Worm (Caenorhabditis elegans) whole organism, L4 larva: ENCODE results near the gene T14B4.19.

ENCODE experiments used
- D1046.2 ChIP-seq: fragments of 200-800 bp; sonication (Bioruptor generic); IDR thresholded peaks from 2 replicates; pipeline ENCODE4 v1.3.6; 2022; ENCODE audit warnings: missing genetic modification characterization, missing compliant biosample characterization
- F10B5.3 ChIP-seq: sonication (generic microtip); optimal IDR thresholded peaks from 2 replicates; lab custom pipeline; 2016; ENCODE audit warnings: mild to moderate bottlenecking, missing genetic modification characterization, missing compliant biosample characterization
- F26F4.8 ChIP-seq: fragments of 200-800 bp; sonication (Bioruptor generic); conservative IDR thresholded peaks from 2 replicates; pipeline ENCODE4 v1.3.6; 2022; ENCODE audit warnings: missing genetic modification characterization, missing compliant biosample characterization
- F49E8.2 ChIP-seq: sonication (generic microtip); optimal IDR thresholded peaks from 2 replicates; lab custom pipeline; 2016; ENCODE audit warnings: missing compliant biosample characterization, mild to moderate bottlenecking, missing genetic modification characterization, borderline replicate concordance
- aly-2 ChIP-seq: sonication (generic microtip); optimal IDR thresholded peaks from 2 replicates; lab custom pipeline; 2018; ENCODE audit warnings: missing biosample characterization, missing genetic modification characterization
- arid-1 ChIP-seq: fragments of 200-800 bp; sonication (Bioruptor generic); conservative IDR thresholded peaks from 2 replicates; pipeline ENCODE4 v1.3.6; 2022; ENCODE audit warnings: missing genetic modification reagents, missing genetic modification characterization, missing compliant biosample characterization
- ceh-20 ChIP-seq: fragments of 200-800 bp; sonication (Bioruptor generic); IDR thresholded peaks from 2 replicates; pipeline ENCODE4 v1.3.6; 2022; ENCODE audit warnings: missing genetic modification reagents, missing genetic modification characterization, missing compliant biosample characterization
- ceh-32 ChIP-seq: sonication (generic microtip); optimal IDR thresholded peaks from 2 replicates; lab custom pipeline; 2016; ENCODE audit warnings: mild to moderate bottlenecking, missing genetic modification characterization, missing compliant biosample characterization; ENCODE audit not compliant: poor library complexity
- ceh-62 ChIP-seq: sonication (generic microtip); optimal IDR thresholded peaks from 2 replicates; lab custom pipeline; 2017; ENCODE audit warnings: missing biosample characterization, missing genetic modification characterization
- ctbp-1 ChIP-seq: fragments of 200-800 bp; sonication (Bioruptor generic); IDR thresholded peaks from 2 replicates; pipeline ENCODE4 v1.3.6; 2022; ENCODE audit warnings: missing genetic modification reagents, missing genetic modification characterization, missing compliant biosample characterization
- daf-16 ChIP-seq, 3 experiments: sonication (generic microtip); optimal IDR thresholded peaks; 2 replicates each; lab custom pipeline; 2016 to 2017; ENCODE audit warnings: missing genetic modification characterization in 3 of 3, missing genetic modification reagents in 3 of 3, mild to moderate bottlenecking in 2 of 3, missing compliant biosample characterization in 2 of 3, missing biosample characterization in 1 of 3, moderate library complexity in 1 of 3
- daf-19 ChIP-seq: fragments of 200-800 bp; sonication (Bioruptor generic); conservative IDR thresholded peaks from 2 replicates; pipeline ENCODE4 v1.3.6; 2022; ENCODE audit warnings: missing genetic modification characterization, missing compliant biosample characterization
- daf-8 ChIP-seq: fragments of 200-800 bp; sonication (Bioruptor generic); IDR thresholded peaks from 2 replicates; pipeline ENCODE4 v1.3.6; 2022; ENCODE audit warnings: missing genetic modification characterization, missing compliant biosample characterization
- dmd-8 ChIP-seq: fragments of 200-800 bp; sonication (Bioruptor generic); IDR thresholded peaks from 2 replicates; pipeline ENCODE4 v1.3.6; 2022; ENCODE audit warnings: missing genetic modification characterization, missing compliant biosample characterization
- dpl-1 ChIP-seq: fragments of 150-350 bp; optimal IDR thresholded peaks from 2 replicates; lab custom pipeline; 2014; ENCODE audit warnings: missing biosample characterization, missing genetic modification reagents, missing genetic modification characterization
- fkh-10 ChIP-seq: fragments of 150-350 bp; optimal IDR thresholded peaks from 2 replicates; lab custom pipeline; 2014; ENCODE audit warnings: missing biosample characterization, missing genetic modification reagents, missing genetic modification characterization
- fos-1 ChIP-seq: fragments of 150-350 bp; optimal IDR thresholded peaks from 2 replicates; lab custom pipeline; 2014; ENCODE audit warnings: missing biosample characterization, missing genetic modification characterization
- hlh-11 ChIP-seq: fragments of 200-800 bp; sonication (Bioruptor generic); optimal IDR thresholded peaks from 2 replicates; lab custom pipeline; 2018; ENCODE audit warnings: mild to moderate bottlenecking, missing genetic modification characterization, missing compliant biosample characterization
- hlh-30 ChIP-seq: sonication (generic microtip); optimal IDR thresholded peaks from 2 replicates; lab custom pipeline; 2017; ENCODE audit warnings: antibody characterized with exemption, mild to moderate bottlenecking, missing genetic modification characterization, missing compliant biosample characterization; ENCODE audit not compliant: insufficient read depth
- jun-1 ChIP-seq: fragments of 150-350 bp; optimal IDR thresholded peaks from 2 replicates; lab custom pipeline; 2014; ENCODE audit warnings: missing biosample characterization, missing genetic modification reagents, missing genetic modification characterization
- lin-29 ChIP-seq: fragments of 200-800 bp; sonication (Bioruptor generic); IDR thresholded peaks from 2 replicates; pipeline ENCODE4 v1.3.6; 2022; ENCODE audit warnings: missing genetic modification reagents, missing genetic modification characterization, missing compliant biosample characterization
- lir-3 ChIP-seq: sonication (generic microtip); optimal IDR thresholded peaks from 2 replicates; lab custom pipeline; 2016; ENCODE audit warnings: mild to moderate bottlenecking, missing genetic modification characterization, missing compliant biosample characterization
- lsy-2 ChIP-seq, 2 experiments: fragments of 150-350 bp in 1 of 2; sonication (generic microtip) in 1 of 2; optimal IDR thresholded peaks; 2 replicates each; lab custom pipeline; 2014 to 2017; ENCODE audit warnings: missing biosample characterization in 2 of 2, missing genetic modification characterization in 2 of 2
- madf-9 ChIP-seq: fragments of 200-800 bp; sonication (Bioruptor generic); conservative IDR thresholded peaks from 2 replicates; pipeline ENCODE4 v1.3.6; 2022; ENCODE audit warnings: missing genetic modification reagents, missing genetic modification characterization, missing compliant biosample characterization
- nhr-10 ChIP-seq: fragments of 150-350 bp; optimal IDR thresholded peaks from 2 replicates; lab custom pipeline; 2014; ENCODE audit warnings: missing biosample characterization, missing genetic modification characterization
- nhr-102 ChIP-seq: sonication (generic microtip); optimal IDR thresholded peaks from 2 replicates; lab custom pipeline; 2016; ENCODE audit warnings: mild to moderate bottlenecking, missing genetic modification characterization, moderate library complexity, missing compliant biosample characterization
- nhr-11 ChIP-seq: fragments of 150-350 bp; optimal IDR thresholded peaks from 2 replicates; lab custom pipeline; 2014; ENCODE audit warnings: missing biosample characterization, missing genetic modification characterization
- nhr-111 ChIP-seq: fragments of 200-800 bp; sonication (Bioruptor generic); optimal IDR thresholded peaks from 2 replicates; lab custom pipeline; 2018; ENCODE audit warnings: mild to moderate bottlenecking, missing genetic modification characterization, missing compliant biosample characterization
- nhr-41 ChIP-seq: fragments of 200-800 bp; sonication (Bioruptor generic); IDR thresholded peaks from 2 replicates; pipeline ENCODE4 v1.3.6; 2022; ENCODE audit warnings: missing genetic modification reagents, missing genetic modification characterization, missing compliant biosample characterization
- pha-4 ChIP-seq, 2 experiments: fragments of 150-350 bp in 1 of 2; fragments of 200-800 bp in 1 of 2; sonication (Bioruptor generic) in 1 of 2; IDR thresholded peaks in 1 of 2; optimal IDR thresholded peaks in 1 of 2; 2 replicates each; pipeline versions ENCODE4 v1.3.6 to Lab custom; 2014 to 2022; ENCODE audit warnings: missing genetic modification characterization in 2 of 2, missing genetic modification reagents in 2 of 2, missing biosample characterization in 1 of 2, missing compliant biosample characterization in 1 of 2
- saeg-2 ChIP-seq: fragments of 200-800 bp; sonication (Bioruptor generic); IDR thresholded peaks from 2 replicates; pipeline ENCODE4 v1.3.6; 2022; ENCODE audit warnings: missing genetic modification reagents, missing genetic modification characterization, missing compliant biosample characterization
- snpc-4 ChIP-seq: fragments of 150-350 bp; optimal IDR thresholded peaks from 2 replicates; lab custom pipeline; 2014; ENCODE audit warnings: missing biosample characterization, missing genetic modification characterization
- spr-1 ChIP-seq: sonication (generic microtip); optimal IDR thresholded peaks from 2 replicates; lab custom pipeline; 2016; ENCODE audit warnings: mild to moderate bottlenecking, missing genetic modification characterization, missing compliant biosample characterization
- tag-97 ChIP-seq: fragments of 200-800 bp; sonication (Bioruptor generic); IDR thresholded peaks from 2 replicates; pipeline ENCODE4 v1.3.6; 2022; ENCODE audit warnings: missing genetic modification characterization, missing compliant biosample characterization
- unc-130 ChIP-seq: sonication (generic microtip); optimal IDR thresholded peaks from 2 replicates; lab custom pipeline; 2016; ENCODE audit warnings: missing genetic modification reagents, missing genetic modification characterization, missing compliant biosample characterization
- unc-62 ChIP-seq, 3 experiments: fragments of 150-350 bp in 1 of 3; sonication (generic microtip); optimal IDR thresholded peaks in 2 of 3; peaks in 1 of 3; 1 replicate in 1 of 3; 2 replicates in 2 of 3; lab custom pipeline; 2014 to 2017; ENCODE audit warnings: missing biosample characterization in 3 of 3, missing genetic modification characterization in 3 of 3, missing genetic modification reagents in 3 of 3, missing genotype in 1 of 3

The T14B4.19 gene

ce11 chrII:6706552-6707091 is 6.1 kb downstream of the T14B4.19 start:
- TF ChIP-seq lin-29 (no peak), ceh-32 (tag; lab: Kevin White, UChicago) (no peak), daf-8 (GFP tag; lab: Robert Waterston, UW) (no peak), ctbp-1 (GFP tag; lab: Robert Waterston, UW) (0 out of 2 replicates have a peak, but pooled peaks have one; percentile 16), unc-130 (GFP tag; lab: Kevin White, UChicago) (no peak), nhr-102 (tag; lab: Kevin White, UChicago) (no peak), fkh-10 (GFP tag; lab: Kevin White, UChicago) (peak; percentile 39), F26F4.8 (GFP tag; lab: Robert Waterston, UW) (no peak), F10B5.3 (tag; lab: Kevin White, UChicago) (no peak), unc-62 (GFP tag; optimal IDR thresholded peaks at IDR 0.05 in 1 of 2; lab: Kevin White, UChicago) (peak in 1 of 2 experiments; percentile 67), unc-62 (tag; optimal IDR thresholded peaks at IDR 0.05; lab: Kevin White, UChicago) (no peak), ceh-62 (tag; lab: Kevin White, UChicago) (no peak), arid-1 (no peak), madf-9 (no peak), dpl-1 (no peak), tag-97 (GFP tag; lab: Robert Waterston, UW) (no peak), nhr-10 (no peak), nhr-41 (GFP tag; lab: Robert Waterston, UW) (no peak), fos-1 (no peak), jun-1 (tag; lab: Kevin White, UChicago) (no peak), hlh-11 (tag; lab: Kevin White, UChicago) (no peak), saeg-2 (GFP tag; lab: Robert Waterston, UW) (no peak), pha-4 (GFP tag; IDR thresholded peaks at IDR 0.05; lab: Robert Waterston, UW) (no peak), pha-4 (tag; optimal IDR thresholded peaks at IDR 0.05; lab: Kevin White, UChicago) (no peak)
- TF ChIP-seq, all 104 proteins: peak for 3

ce11 chrII:6705593-6706228 is 7.0 kb downstream of the T14B4.19 start, which contains the start of gene rpy-1:
TSS of gene rpy-1 (minus strand) at chrII:6705643.
- TF ChIP-seq lsy-2 (tag; optimal IDR thresholded peaks at IDR 0.05; lab: Kevin White, UChicago) (peak in 1 of 2 experiments; percentile 29), daf-19 (GFP tag; lab: Robert Waterston, UW) (no peak), hlh-30 (tag; lab: Kevin White, UChicago) (peak; percentile 20), D1046.2 (GFP tag; lab: Robert Waterston, UW) (no peak), hlh-11 (tag; lab: Kevin White, UChicago) (peak; percentile 9), F49E8.2 (no peak), unc-62 (GFP tag; optimal IDR thresholded peaks at IDR 0.05 in 1 of 2; lab: Kevin White, UChicago) (peak in 1 of 2 experiments; percentile 97), unc-62 (tag; optimal IDR thresholded peaks at IDR 0.05; lab: Kevin White, UChicago) (no peak), daf-16 (GFP tag; optimal IDR thresholded peaks at IDR 0.05; lab: Kevin White, UChicago) (peak in 1 of 2 experiments; percentile 87), daf-16 (tag; optimal IDR thresholded peaks at IDR 0.05; lab: Kevin White, UChicago) (no peak), lir-3 (no peak), pha-4 (GFP tag; IDR thresholded peaks at IDR 0.05; lab: Robert Waterston, UW) (no peak), pha-4 (tag; optimal IDR thresholded peaks at IDR 0.05; lab: Kevin White, UChicago) (no peak), snpc-4 (tag; lab: Kevin White, UChicago) (no peak), dmd-8 (GFP tag; lab: Robert Waterston, UW) (no peak), aly-2 (no peak), spr-1 (tag; lab: Kevin White, UChicago) (no peak), nhr-11 (tag; lab: Kevin White, UChicago) (peak; percentile 43), ceh-20 (GFP tag; lab: Robert Waterston, UW) (0 out of 2 replicates have a peak, but pooled peaks have one; percentile 28), ceh-62 (tag; lab: Kevin White, UChicago) (no peak), nhr-111 (GFP tag; lab: Kevin White, UChicago) (no peak), daf-8 (GFP tag; lab: Robert Waterston, UW) (no peak), fkh-10 (GFP tag; lab: Kevin White, UChicago) (no peak)
